Worm (Caenorhabditis elegans) whole organism, dauer: ENCODE data around the gene hxk-3.

Experiments used
- unc-62 ChIP-seq: sonication (generic microtip); optimal IDR thresholded peaks from 2 replicates; lab custom pipeline; 2017; ENCODE audit warnings: missing biosample characterization, missing genetic modification reagents, missing genetic modification characterization

Gene hxk-3

ce11 chrIV:1550578-1550977, 53.2 kb downstream of the hxk-3 start, which contains the start of gene tag-244:
TSS of gene tag-244 (plus strand) at chrIV:1550878.
- no peak for TF ChIP-seq unc-62 (GFP tag; lab: Kevin White, UChicago)

ce11 chrIV:1553195-1553918, 55.9 kb downstream of the hxk-3 start, which contains the start of gene C34H4.2:
TSS of gene C34H4.2 (plus strand) at chrIV:1553752.
- TF ChIP-seq unc-62 (GFP tag; lab: Kevin White, UChicago), result no peak

- no peak for TF ChIP-seq unc-62 (GFP tag; lab: Kevin White, UChicago)
Observed at ce11 chrIV:1555021-1555720, 57.7 kb downstream of the hxk-3 start, which contains the start of gene C34H4.1. TSS of gene C34H4.1 (plus strand) at chrIV:1555579.
